Fruit fly (Drosophila melanogaster): ENCODE results near the gene CG4459.

CG4459 gene

dm6 chr3R:19892046-19892445 is 36.4 kb downstream of the CG4459 start (continued):
- TF ChIP-seq Sox102F (GFP tag; optimal IDR thresholded peaks at IDR 0.05) = no peak
- peak; percentile 66; the same call in 2 of the 3 replicates for TF ChIP-seq eg (GFP tag; IDR thresholded peaks at IDR 0.05)
- TF ChIP-seq topi (GFP tag; optimal IDR thresholded peaks at IDR 0.05) = no peak
- peak; percentile 37 for TF ChIP-seq Sox14 (GFP tag; optimal IDR thresholded peaks at IDR 0.05)
- peak; percentile 16 for TF ChIP-seq CG10669 (GFP tag; optimal IDR thresholded peaks at IDR 0.05)
- TF ChIP-seq cyc (GFP tag; optimal IDR thresholded peaks at IDR 0.05) = peak; percentile 33
- TF ChIP-seq net (GFP tag; optimal IDR thresholded peaks at IDR 0.05) = no peak
- no peak for TF ChIP-seq CG1621 (tag; optimal IDR thresholded peaks at IDR 0.05)
- TF ChIP-seq Hr39 (GFP tag; optimal IDR thresholded peaks at IDR 0.05) = peak; percentile 40
- TF ChIP-seq Sox15 (GFP tag; optimal IDR thresholded peaks at IDR 0.05) = no peak
- TF ChIP-seq Lpt (GFP tag; optimal IDR thresholded peaks at IDR 0.05) = no peak
- TF ChIP-seq CG3919 (GFP tag; optimal IDR thresholded peaks at IDR 0.05) = peak; percentile 38
- TF ChIP-seq Met (GFP tag; optimal IDR thresholded peaks at IDR 0.05) = peak; percentile 34

dm6 chr3R:19891363-19891762 is 37.1 kb downstream of the CG4459 start:
- TF ChIP-seq Hr4 (GFP tag; optimal IDR thresholded peaks at IDR 0.05) (no peak), cyc (GFP tag; optimal IDR thresholded peaks at IDR 0.05) (no peak), eg (GFP tag; IDR thresholded peaks at IDR 0.05) (0 out of 3 replicates have a peak, but pooled peaks have one; percentile 26), CG3032 (tag; optimal IDR thresholded peaks at IDR 0.05) (no peak), Eip78C (GFP tag) (peak; percentile 59)

- TF ChIP-seq Met (GFP tag; optimal IDR thresholded peaks at IDR 0.05) (no peak), pdm3 (GFP tag; optimal IDR thresholded peaks at IDR 0.05) (peak; percentile 8), eg (GFP tag; IDR thresholded peaks at IDR 0.05) (peak; percentile 34; the same call in 1 of the 3 replicates), vri (GFP tag; optimal IDR thresholded peaks at IDR 0.05) (no peak), Eip93F (GFP tag; optimal IDR thresholded peaks at IDR 0.05) (no peak), CG6163 (GFP tag; IDR thresholded peaks at IDR 0.05) (0 out of 3 replicates have a peak, but pooled peaks have one; percentile 20), dsx (GFP tag; optimal IDR thresholded peaks at IDR 0.05; ENCODE audit: poor library complexity, severe bottlenecking) (no peak), Hr4 (GFP tag; optimal IDR thresholded peaks at IDR 0.05) (peak; percentile 12), svp (GFP tag) (peak; percentile 71), Blimp-1 (GFP tag; optimal IDR thresholded peaks at IDR 0.05) (no peak), CG9139 (GFP tag; optimal IDR thresholded peaks at IDR 0.05) (no peak), cyc (GFP tag; optimal IDR thresholded peaks at IDR 0.05) (no peak), CG32006 (GFP tag; optimal IDR thresholded peaks at IDR 0.05) (peak; percentile 16), Sox14 (GFP tag; optimal IDR thresholded peaks at IDR 0.05) (peak; percentile 4), CG6854 (GFP tag; optimal IDR thresholded peaks at IDR 0.05) (no peak), CG10631 (GFP tag; optimal IDR thresholded peaks at IDR 0.05) (no peak), fkh (GFP tag; optimal IDR thresholded peaks at IDR 0.05) (no peak), Smox (GFP tag; optimal IDR thresholded peaks at IDR 0.05) (no peak), CG6808 (GFP tag; optimal IDR thresholded peaks at IDR 0.05) (no peak), CG10669 (GFP tag; optimal IDR thresholded peaks at IDR 0.05) (no peak), Sox102F (GFP tag; optimal IDR thresholded peaks at IDR 0.05) (no peak), net (GFP tag; optimal IDR thresholded peaks at IDR 0.05) (peak; percentile 20), lz (GFP tag; optimal IDR thresholded peaks at IDR 0.05) (no peak), CG16779 (tag; optimal IDR thresholded peaks at IDR 0.05) (no peak), acj6 (GFP tag; optimal IDR thresholded peaks at IDR 0.05) (peak; percentile 5), CG8632 (GFP tag; optimal IDR thresholded peaks at IDR 0.05) (no peak), CG3032 (tag; optimal IDR thresholded peaks at IDR 0.05) (no peak), CG6276 (GFP tag; optimal IDR thresholded peaks at IDR 0.05) (no peak)
Measured at dm6 chr3R:19890340-19890998, 38.0 kb downstream of the CG4459 start, which contains the start of gene CG4733. CG4733 (plus strand) TSS chr3R:19890689.

Measured in whole organism, prepupa.